Worm (Caenorhabditis elegans) whole organism, L1 larva: Measurements from ENCODE around the gene lap-2.

Experiments
- C16A3.4 ChIP-seq: fragments of 150-350 bp; optimal IDR thresholded peaks from 2 replicates; lab custom pipeline; 2014; ENCODE audit warnings: missing biosample characterization, missing genetic modification characterization
- C34B4.2 ChIP-seq: sonication (generic microtip); optimal IDR thresholded peaks from 2 replicates; lab custom pipeline; 2017; ENCODE audit warnings: mild to moderate bottlenecking, missing genetic modification characterization, missing compliant biosample characterization
- Y116A8C.19 ChIP-seq: sonication (generic microtip); optimal IDR thresholded peaks from 2 replicates; lab custom pipeline; 2016; ENCODE audit warnings: missing compliant biosample characterization, missing genetic modification characterization, borderline replicate concordance
- aha-1 ChIP-seq: fragments of 150-350 bp; optimal IDR thresholded peaks from 2 replicates; lab custom pipeline; 2014; ENCODE audit warnings: missing biosample characterization, missing genetic modification characterization
- ceh-82 ChIP-seq, 3 experiments: fragments of 150-350 bp in 1 of 3; sonication (generic microtip) in 2 of 3; optimal IDR thresholded peaks; 2 replicates each; lab custom pipeline; 2014 to 2017; ENCODE audit warnings: missing biosample characterization in 3 of 3, missing genetic modification characterization in 3 of 3
- ceh-88 ChIP-seq: fragments of 200-800 bp; sonication (Bioruptor generic); IDR thresholded peaks from 2 replicates; pipeline ENCODE4 v1.3.6; 2022; ENCODE audit warnings: missing genetic modification characterization, missing compliant biosample characterization
- dsc-1 ChIP-seq: sonication (generic microtip); optimal IDR thresholded peaks from 2 replicates; lab custom pipeline; 2016; ENCODE audit warnings: mild to moderate bottlenecking, missing genetic modification characterization, missing compliant biosample characterization
- efl-1 ChIP-seq, 4 experiments: fragments of 150-350 bp; optimal IDR thresholded peaks in 3 of 4; peaks in 1 of 4; 1 replicate in 1 of 4; 2 replicates in 3 of 4; lab custom pipeline; 2014; ENCODE audit warnings: missing biosample characterization in 2 of 4, missing genetic modification characterization in 2 of 4, missing genetic modification reagents in 2 of 4
- efl-3 ChIP-seq: fragments of 200-800 bp; sonication (Bioruptor generic); optimal IDR thresholded peaks from 2 replicates; lab custom pipeline; 2018; ENCODE audit warnings: mild to moderate bottlenecking, missing genetic modification characterization, missing compliant biosample characterization
- egl-27 ChIP-seq, 2 experiments: fragments of 150-350 bp in 1 of 2; sonication (generic microtip); optimal IDR thresholded peaks; 3 replicates each; lab custom pipeline; 2017 to 2018; ENCODE audit warnings: missing biosample characterization in 2 of 2, missing genetic modification characterization in 2 of 2, missing genetic modification reagents in 2 of 2
- ets-5 ChIP-seq: fragments of 200-800 bp; sonication (Bioruptor generic); IDR thresholded peaks from 2 replicates; pipeline ENCODE4 v1.3.6; 2022; ENCODE audit warnings: missing genetic modification characterization, missing compliant biosample characterization
- fkh-10 ChIP-seq: sonication (generic microtip); optimal IDR thresholded peaks from 2 replicates; lab custom pipeline; 2017; ENCODE audit warnings: missing biosample characterization, missing genetic modification reagents, missing genetic modification characterization
- hlh-4 ChIP-seq: sonication (generic microtip); optimal IDR thresholded peaks from 2 replicates; lab custom pipeline; 2016; ENCODE audit warnings: mild to moderate bottlenecking, missing genetic modification characterization, missing compliant biosample characterization
- irx-1 ChIP-seq: sonication (generic microtip); optimal IDR thresholded peaks from 2 replicates; lab custom pipeline; 2016; ENCODE audit warnings: missing genetic modification characterization, missing compliant biosample characterization
- isw-1 ChIP-seq: fragments of 200-800 bp; sonication (Bioruptor generic); IDR thresholded peaks from 2 replicates; pipeline ENCODE4 v1.3.6; 2022; ENCODE audit warnings: missing genetic modification characterization, missing compliant biosample characterization
- lin-13 ChIP-seq: fragments of 150-350 bp; optimal IDR thresholded peaks from 2 replicates; lab custom pipeline; 2014; ENCODE audit warnings: missing biosample characterization, missing genetic modification reagents, missing genetic modification characterization
- lin-14 ChIP-seq: fragments of 200-800 bp; sonication (Bioruptor generic); optimal IDR thresholded peaks from 2 replicates; lab custom pipeline; 2018; ENCODE audit warnings: mild to moderate bottlenecking, missing genetic modification characterization, moderate library complexity, missing compliant biosample characterization
- lin-35 ChIP-seq, 2 experiments: fragments of 150-350 bp; optimal IDR thresholded peaks; 2 replicates each; lab custom pipeline; 2014; ENCODE audit warnings: missing biosample characterization in 2 of 2, missing genetic modification characterization in 2 of 2, missing genetic modification reagents in 2 of 2
- lir-3 ChIP-seq: sonication (generic microtip); optimal IDR thresholded peaks from 2 replicates; lab custom pipeline; 2016; ENCODE audit warnings: mild to moderate bottlenecking, missing genetic modification characterization, moderate library complexity, missing compliant biosample characterization; ENCODE audit not compliant: poor library complexity
- mef-2 ChIP-seq: fragments of 150-350 bp; optimal IDR thresholded peaks from 2 replicates; lab custom pipeline; 2014; ENCODE audit warnings: missing biosample characterization, missing genetic modification characterization
- mep-1 ChIP-seq: fragments of 150-350 bp; optimal IDR thresholded peaks from 2 replicates; lab custom pipeline; 2014; ENCODE audit warnings: missing biosample characterization, missing genetic modification characterization
- nhr-11 ChIP-seq: fragments of 150-350 bp; optimal IDR thresholded peaks from 2 replicates; lab custom pipeline; 2014; ENCODE audit warnings: missing biosample characterization, missing genetic modification characterization
- nhr-19 ChIP-seq: fragments of 200-800 bp; sonication (Bioruptor generic); conservative IDR thresholded peaks from 2 replicates; pipeline ENCODE4 v1.3.6; 2022; ENCODE audit warnings: missing genetic modification characterization, missing compliant biosample characterization
- nhr-20 ChIP-seq: sonication (generic microtip); optimal IDR thresholded peaks from 2 replicates; lab custom pipeline; 2016; ENCODE audit warnings: mild to moderate bottlenecking, missing genetic modification characterization, missing compliant biosample characterization
- nhr-28 ChIP-seq: fragments of 150-350 bp; optimal IDR thresholded peaks from 2 replicates; lab custom pipeline; 2014; ENCODE audit warnings: missing biosample characterization, missing genetic modification characterization
- nhr-77 ChIP-seq: fragments of 150-350 bp; optimal IDR thresholded peaks from 2 replicates; lab custom pipeline; 2014; ENCODE audit warnings: missing biosample characterization, missing genetic modification characterization
- nhr-85 ChIP-seq: sonication (generic microtip); peaks from one replicate; lab custom pipeline; 2016; ENCODE audit warnings: missing genetic modification characterization, inconsistent platforms, missing compliant biosample characterization
- nhr-90 ChIP-seq: sonication (generic microtip); optimal IDR thresholded peaks from 2 replicates; lab custom pipeline; 2016; ENCODE audit warnings: mild to moderate bottlenecking, missing genetic modification characterization, missing compliant biosample characterization; ENCODE audit not compliant: poor library complexity
- pax-3 ChIP-seq: fragments of 200-800 bp; sonication (Bioruptor generic); optimal IDR thresholded peaks from 2 replicates; lab custom pipeline; 2018; ENCODE audit warnings: mild to moderate bottlenecking, missing genetic modification characterization, moderate library complexity, missing compliant biosample characterization
- pqm-1 ChIP-seq: sonication (generic microtip); optimal IDR thresholded peaks from 3 replicates; lab custom pipeline; 2017; ENCODE audit warnings: missing biosample characterization, missing genetic modification characterization
- sptf-1 ChIP-seq: fragments of 150-350 bp; optimal IDR thresholded peaks from 2 replicates; lab custom pipeline; 2014; ENCODE audit warnings: missing biosample characterization, missing genetic modification characterization
- unc-130 ChIP-seq: fragments of 150-350 bp; optimal IDR thresholded peaks from 2 replicates; lab custom pipeline; 2017; ENCODE audit warnings: missing biosample characterization, missing genetic modification characterization, inconsistent platforms
- unc-30 ChIP-seq: sonication (generic microtip); optimal IDR thresholded peaks from 2 replicates; lab custom pipeline; 2017; ENCODE audit warnings: missing biosample characterization, missing genetic modification characterization
- unc-86 ChIP-seq: sonication (generic microtip); optimal IDR thresholded peaks from 2 replicates; lab custom pipeline; 2016; ENCODE audit warnings: missing genetic modification characterization, missing compliant biosample characterization
- xbp-1 ChIP-seq: sonication (generic microtip); optimal IDR thresholded peaks from 2 replicates; lab custom pipeline; 2016; ENCODE audit warnings: missing genetic modification characterization, missing compliant biosample characterization
- ztf-11 ChIP-seq, 2 experiments: sonication (generic microtip); optimal IDR thresholded peaks; 2 replicates each; lab custom pipeline; 2016 to 2017; ENCODE audit warnings: missing genetic modification characterization in 2 of 2, missing biosample characterization in 1 of 2, missing compliant biosample characterization in 1 of 2

Gene lap-2

ce11 chrV:13024499-13024898 is 19.0 kb upstream of the lap-2 start:
- no peak for TF ChIP-seq ets-5
- TF ChIP-seq lin-14 (GFP tag; lab: Kevin White, UChicago): peak; percentile 33

- no peak for TF ChIP-seq C16A3.4 (tag; lab: Kevin White, UChicago)
- TF ChIP-seq nhr-20: no peak
- TF ChIP-seq nhr-90 (tag; lab: Kevin White, UChicago): no peak
- TF ChIP-seq dsc-1 (tag; lab: Kevin White, UChicago): no peak
- no peak for TF ChIP-seq isw-1 (GFP tag; lab: Robert Waterston, UW)
- TF ChIP-seq nhr-28 (tag; lab: Kevin White, UChicago): no peak
- TF ChIP-seq C34B4.2 (tag; lab: Kevin White, UChicago): no peak
- no peak for TF ChIP-seq pqm-1 (tag; lab: Kevin White, UChicago)
- TF ChIP-seq, all 84 proteins: peak for 0
Observed at ce11 chrV:13025283-13025682, 18.2 kb upstream of the lap-2 start.

- TF ChIP-seq nhr-11 (tag; lab: Kevin White, UChicago): no peak
- TF ChIP-seq lin-35 (GFP tag; optimal IDR thresholded peaks at IDR 0.05; lab: Kevin White, UChicago): peak in 1 of 2 experiments; percentile 20
- TF ChIP-seq nhr-19 (GFP tag; lab: Robert Waterston, UW): no peak
- no peak for TF ChIP-seq C34B4.2 (tag; lab: Kevin White, UChicago)
- TF ChIP-seq hlh-4 (tag; lab: Kevin White, UChicago): no peak
- no peak for TF ChIP-seq fkh-10 (GFP tag; lab: Kevin White, UChicago)
- TF ChIP-seq sptf-1 (tag; lab: Kevin White, UChicago): no peak
- no peak for TF ChIP-seq ztf-11 (tag; optimal IDR thresholded peaks at IDR 0.05; lab: Kevin White, UChicago)
- no peak for TF ChIP-seq unc-30 (tag; lab: Kevin White, UChicago)
- TF ChIP-seq unc-130 (tag; lab: Kevin White, UChicago): no peak
- TF ChIP-seq nhr-85 (tag; lab: Kevin White, UChicago): peak; percentile 10
- TF ChIP-seq mef-2 (tag; lab: Kevin White, UChicago): no peak
- no peak for TF ChIP-seq isw-1 (GFP tag; lab: Robert Waterston, UW)
- no peak for TF ChIP-seq ets-5
- TF ChIP-seq egl-27 (tag; optimal IDR thresholded peaks at IDR 0.05; lab: Kevin White, UChicago): no peak
- no peak for TF ChIP-seq lir-3
- no peak for TF ChIP-seq ceh-88
- TF ChIP-seq pax-3 (tag; lab: Kevin White, UChicago): no peak
- no peak for TF ChIP-seq efl-3 (GFP tag; lab: Kevin White, UChicago)
- no peak for TF ChIP-seq nhr-77 (tag; lab: Kevin White, UChicago)
- no peak for TF ChIP-seq ceh-82 (tag; optimal IDR thresholded peaks at IDR 0.05; lab: Kevin White, UChicago)
- no peak for TF ChIP-seq xbp-1 (tag; lab: Kevin White, UChicago)
- peak; percentile 20 for TF ChIP-seq lin-14 (GFP tag; lab: Kevin White, UChicago)
Observed at ce11 chrV:13026631-13027299, 16.7 kb upstream of the lap-2 start.

ce11 chrV:13028871-13029270 is 14.6 kb upstream of the lap-2 start:
- TF ChIP-seq egl-27 (tag; optimal IDR thresholded peaks at IDR 0.05; lab: Kevin White, UChicago) (no peak), irx-1 (tag; lab: Kevin White, UChicago) (no peak), unc-86 (tag; lab: Kevin White, UChicago) (peak; percentile 52), aha-1 (tag; lab: Kevin White, UChicago) (no peak), Y116A8C.19 (tag; lab: Kevin White, UChicago) (no peak), lin-13 (GFP tag; lab: Kevin White, UChicago) (no peak), mep-1 (tag; lab: Kevin White, UChicago) (no peak), efl-1 (optimal IDR thresholded peaks at IDR 0.05; lab: Kevin White, UChicago) (no peak), efl-1 (GFP tag; optimal IDR thresholded peaks at IDR 0.05 in 1 of 2; lab: Kevin White, UChicago) (peak in 1 of 2 experiments; percentile 58)
